Fruit fly (Drosophila melanogaster): ENCODE data around the gene ppk27.

The ppk27 gene

DNA sequence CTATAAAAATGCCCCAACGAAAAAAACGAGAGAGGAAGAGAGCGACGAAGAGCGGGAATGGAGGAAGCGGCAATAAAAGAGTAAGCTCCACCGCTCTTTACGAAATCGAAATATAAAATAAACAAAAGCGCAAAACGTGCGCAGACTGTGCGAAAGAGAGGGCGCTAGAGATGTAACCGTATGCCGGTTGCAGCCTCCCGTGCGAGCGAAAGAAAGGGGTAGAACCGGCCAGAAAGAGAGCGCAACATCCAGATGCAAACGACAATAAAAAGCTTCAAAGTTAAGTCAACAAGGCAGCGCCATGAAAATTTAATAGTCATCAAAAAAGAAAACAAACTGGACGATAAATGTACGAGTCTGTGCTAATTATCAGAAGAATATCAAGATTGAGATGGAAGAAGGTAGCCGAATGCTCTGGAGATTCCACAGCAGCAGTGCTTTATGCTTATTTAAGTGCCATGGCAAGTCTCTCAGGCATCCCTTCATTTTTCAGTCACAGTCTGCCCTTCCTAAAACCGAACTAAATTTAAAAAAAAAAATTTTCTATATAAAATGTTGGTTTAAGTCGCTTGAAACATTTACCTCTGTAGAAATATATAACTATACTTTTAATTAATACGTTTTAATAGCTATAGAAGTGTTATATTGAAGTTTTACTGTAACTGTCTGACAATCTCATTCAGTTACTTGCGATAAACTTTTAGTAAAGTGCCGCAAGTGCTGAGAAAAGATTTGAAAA lies 10.9 kb upstream of the ppk27 start (continued):
- TF ChIP-seq Bdp1 (GFP tag; optimal IDR thresholded peaks at IDR 0.05) (no peak), Sry-δ (GFP tag; optimal IDR thresholded peaks at IDR 0.05) (peak; percentile 4), dan (GFP tag; IDR thresholded peaks at IDR 0.05) (no peak), zf30C (GFP tag; optimal IDR thresholded peaks at IDR 0.05) (no peak), CG13287 (GFP tag; IDR thresholded peaks at IDR 0.05; ENCODE audit: partially characterized antibody) (peak; percentile 36; the same call in 1 of the 2 replicates), CG34422 (GFP tag; IDR thresholded peaks at IDR 0.05) (peak; percentile 87; the same call in 2 of the 3 replicates), wdn (GFP tag; IDR thresholded peaks at IDR 0.05) (peak; percentile 60), trh (GFP tag; optimal IDR thresholded peaks at IDR 0.05) (no peak), ATbp (GFP tag; optimal IDR thresholded peaks at IDR 0.05) (peak; percentile 60), CG7357 (GFP tag; IDR thresholded peaks at IDR 0.05) (peak; percentile 62; the same call in 1 of the 3 replicates), sug (tag; optimal IDR thresholded peaks at IDR 0.05) (peak; percentile 66), ewg (GFP tag; optimal IDR thresholded peaks at IDR 0.05) (peak; percentile 69), CG17359 (tag; optimal IDR thresholded peaks at IDR 0.05) (peak; percentile 84), cas (GFP tag; IDR thresholded peaks at IDR 0.05) (no peak), Max (GFP tag; optimal IDR thresholded peaks at IDR 0.05) (no peak), bigmax (GFP tag; optimal IDR thresholded peaks at IDR 0.05) (no peak), CG12071 (GFP tag; optimal IDR thresholded peaks at IDR 0.05) (peak; percentile 68), B-H1 (GFP tag; IDR thresholded peaks at IDR 0.05) (peak; percentile 36; the same call in 2 of the 3 replicates), pros (GFP tag; optimal IDR thresholded peaks at IDR 0.05) (peak; percentile 44), Fer3 (tag; optimal IDR thresholded peaks at IDR 0.05) (peak; percentile 60)

DNA sequence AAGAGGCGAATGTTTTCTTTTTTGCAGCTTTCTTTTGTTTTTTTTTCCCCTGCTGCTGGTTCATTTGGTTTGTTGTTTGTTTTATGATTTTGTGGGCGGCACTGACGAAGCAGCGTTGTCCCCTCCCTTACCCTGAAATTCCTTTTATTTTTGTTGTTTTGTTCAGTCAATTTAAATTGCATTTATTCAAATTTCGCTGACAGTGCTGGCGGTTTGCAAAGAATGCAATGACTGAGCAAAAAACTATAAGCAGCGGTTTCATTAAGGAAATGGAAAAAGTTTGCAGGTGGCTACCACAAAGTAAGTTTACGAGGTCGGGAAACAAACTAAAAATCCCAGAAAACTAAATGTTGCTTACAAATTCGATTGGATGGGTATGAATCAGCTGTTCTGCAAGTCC lies 9.3 kb upstream of the ppk27 start:
- no peak for TF ChIP-seq CG1603 (tag; optimal IDR thresholded peaks at IDR 0.05)
- TF ChIP-seq jing (GFP tag; optimal IDR thresholded peaks at IDR 0.05) = no peak

DNA sequence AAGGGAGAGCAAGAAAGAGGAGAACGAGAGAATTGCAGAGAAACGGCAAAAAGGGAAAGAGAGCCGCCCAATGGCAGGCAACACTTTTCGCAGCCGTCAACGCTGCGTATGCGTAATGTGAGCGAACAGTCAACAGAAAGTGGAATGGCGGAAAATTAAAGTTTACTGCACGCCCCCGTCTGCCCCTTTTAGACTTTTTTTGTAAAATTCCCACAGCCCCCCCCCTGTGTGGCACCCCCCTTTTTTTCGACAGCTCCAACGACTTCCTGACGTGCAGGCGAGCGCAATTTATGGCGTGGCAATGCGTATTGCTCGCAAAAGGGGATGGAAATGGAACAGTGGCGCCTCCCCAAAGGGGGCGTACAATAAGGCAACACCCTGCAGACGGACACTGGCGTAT lies 8.3 kb upstream of the ppk27 start:
- TF ChIP-seq CG32772 (GFP tag; IDR thresholded peaks at IDR 0.05) (peak; percentile 32; the same call in 1 of the 2 replicates), CG18011 (GFP tag; optimal IDR thresholded peaks at IDR 0.05) (no peak), E2f1 (GFP tag; IDR thresholded peaks at IDR 0.05) (0 out of 2 replicates have a peak, but pooled peaks have one; percentile 7), emc (GFP tag; optimal IDR thresholded peaks at IDR 0.05) (no peak), kay (GFP tag; optimal IDR thresholded peaks at IDR 0.05) (no peak), CG11456 (GFP tag; IDR thresholded peaks at IDR 0.05) (no peak), CG13123 (GFP tag; optimal IDR thresholded peaks at IDR 0.05) (no peak), abd-A (tag; optimal IDR thresholded peaks at IDR 0.05) (peak; percentile 88), fd64A (GFP tag; optimal IDR thresholded peaks at IDR 0.05) (no peak), CG3838 (GFP tag; optimal IDR thresholded peaks at IDR 0.05) (no peak), ewg (GFP tag; optimal IDR thresholded peaks at IDR 0.05) (peak; percentile 25), jumu (GFP tag; optimal IDR thresholded peaks at IDR 0.05) (no peak), CG9215 (GFP tag; IDR thresholded peaks at IDR 0.05) (no peak), Scr (GFP tag; IDR thresholded peaks at IDR 0.05; ENCODE audit: partially characterized antibody) (no peak), H2.0 (GFP tag; IDR thresholded peaks at IDR 0.05) (no peak), cas (GFP tag; IDR thresholded peaks at IDR 0.05) (no peak), lbe (GFP tag; optimal IDR thresholded peaks at IDR 0.05) (no peak), CG14710 (tag; optimal IDR thresholded peaks at IDR 0.05) (no peak), Atf6 (GFP tag; IDR thresholded peaks at IDR 0.05) (no peak), croc (GFP tag; conservative IDR thresholded peaks at IDR 0.05) (no peak), PHDP (tag; optimal IDR thresholded peaks at IDR 0.05) (no peak), Trl (optimal IDR thresholded peaks at IDR 0.05) (peak; percentile 41 to 69), Trl (GFP tag; optimal IDR thresholded peaks at IDR 0.05) (no peak), Dad (GFP tag; optimal IDR thresholded peaks at IDR 0.05) (no peak), CG7372 (GFP tag; IDR thresholded peaks at IDR 0.05) (peak; percentile 88), cad (GFP tag; optimal IDR thresholded peaks at IDR 0.05) (no peak), crol (GFP tag; IDR thresholded peaks at IDR 0.05) (peak; percentile 66), slbo (GFP tag; IDR thresholded peaks at IDR 0.05) (0 out of 2 replicates have a peak, but pooled peaks have one; percentile 6), peb (GFP tag; IDR thresholded peaks at IDR 0.05) (no peak)
